Fruit fly (Drosophila melanogaster): Measurements from ENCODE around the gene futsch.

Gene futsch

dm6 chrX:1470562-1470961, 61.7 kb downstream of the futsch start, which contains the start of gene pck (continued):
- TF ChIP-seq ap (GFP tag; IDR thresholded peaks at IDR 0.05) (no peak), CG3995 (GFP tag; optimal IDR thresholded peaks at IDR 0.05) (no peak), CG6654 (GFP tag; optimal IDR thresholded peaks at IDR 0.05) (no peak), CG17612 (GFP tag; IDR thresholded peaks at IDR 0.05) (no peak), CG34422 (GFP tag; IDR thresholded peaks at IDR 0.05) (peak; percentile 70; the same call in 2 of the 3 replicates), Optix (GFP tag; IDR thresholded peaks at IDR 0.05) (peak; percentile 70; the same call in 2 of the 3 replicates), ranshi (GFP tag; IDR thresholded peaks at IDR 0.05) (peak; percentile 58), CG4282 (GFP tag; optimal IDR thresholded peaks at IDR 0.05) (no peak), ab (GFP tag; optimal IDR thresholded peaks at IDR 0.05) (peak; percentile 44), unc-4 (GFP tag; IDR thresholded peaks at IDR 0.05; ENCODE audit: partially characterized antibody) (peak; percentile 60), Nf-YB (GFP tag; optimal IDR thresholded peaks at IDR 0.05) (peak; percentile 19), tap (tag; optimal IDR thresholded peaks at IDR 0.05) (no peak), Side (GFP tag; optimal IDR thresholded peaks at IDR 0.05) (peak; percentile 77), CG6683 (GFP tag; optimal IDR thresholded peaks at IDR 0.05) (no peak), aop (GFP tag; IDR thresholded peaks at IDR 0.05) (no peak), bigmax (GFP tag; optimal IDR thresholded peaks at IDR 0.05) (no peak), CG13123 (GFP tag; optimal IDR thresholded peaks at IDR 0.05) (peak; percentile 52), CG11723 (GFP tag; optimal IDR thresholded peaks at IDR 0.05) (no peak), CG32532 (GFP tag; IDR thresholded peaks at IDR 0.05) (peak; percentile 67), abd-A (tag; optimal IDR thresholded peaks at IDR 0.05) (no peak), CG16863 (GFP tag; optimal IDR thresholded peaks at IDR 0.05) (peak; percentile 69), salm (tag; optimal IDR thresholded peaks at IDR 0.05) (peak; percentile 5), CG2199 (GFP tag; IDR thresholded peaks at IDR 0.05) (peak; percentile 47; the same call in 1 of the 3 replicates), CG17912 (GFP tag; optimal IDR thresholded peaks at IDR 0.05) (peak; percentile 1), CG8281 (tag; optimal IDR thresholded peaks at IDR 0.05) (no peak), CG7839 (tag; optimal IDR thresholded peaks at IDR 0.05) (no peak), Lhr (GFP tag; optimal IDR thresholded peaks at IDR 0.05) (peak; percentile 42), CG6689 (GFP tag; IDR thresholded peaks at IDR 0.05) (peak; percentile 53; the same call in 1 of the 2 replicates), tgo (GFP tag; IDR thresholded peaks at IDR 0.05) (peak; percentile 67), gro (GFP tag; optimal IDR thresholded peaks at IDR 0.05) (peak; percentile 47), her (GFP tag; optimal IDR thresholded peaks at IDR 0.05) (no peak), pzg (GFP tag; optimal IDR thresholded peaks at IDR 0.05) (peak; percentile 58), Myb (GFP tag; optimal IDR thresholded peaks at IDR 0.05) (peak; percentile 34), CG8359 (GFP tag; optimal IDR thresholded peaks at IDR 0.05; ENCODE audit: borderline replicate concordance) (no peak), CG4328 (GFP tag; optimal IDR thresholded peaks at IDR 0.05) (no peak), CG6765 (GFP tag; optimal IDR thresholded peaks at IDR 0.05) (no peak), grau (tag; optimal IDR thresholded peaks at IDR 0.05) (peak; percentile 54), fru (optimal IDR thresholded peaks at IDR 0.05) (no peak), pfk (GFP tag; optimal IDR thresholded peaks at IDR 0.05) (no peak), CG1792 (GFP tag; optimal IDR thresholded peaks at IDR 0.05) (peak; percentile 36), MESR4 (GFP tag; optimal IDR thresholded peaks at IDR 0.05) (peak; percentile 75), chinmo (GFP tag; IDR thresholded peaks at IDR 0.05; ENCODE audit: partially characterized antibody) (0 out of 4 replicates have a peak, but pooled peaks have one; percentile 48), CG17802 (tag; optimal IDR thresholded peaks at IDR 0.05) (peak; percentile 41), CG10959 (GFP tag; IDR thresholded peaks at IDR 0.05) (peak; percentile 62), Xrp1 (GFP tag; IDR thresholded peaks at IDR 0.05) (peak; percentile 82), Nf-YC (tag; optimal IDR thresholded peaks at IDR 0.05) (peak; percentile 31), CG3407 (GFP tag; optimal IDR thresholded peaks at IDR 0.05) (peak; percentile 34), dmrt11E (tag; optimal IDR thresholded peaks at IDR 0.05) (peak; percentile 65), mld (GFP tag; IDR thresholded peaks at IDR 0.05; ENCODE audit: partially characterized antibody) (no peak), pita (GFP tag; optimal IDR thresholded peaks at IDR 0.05) (no peak), tll (GFP tag; optimal IDR thresholded peaks at IDR 0.05) (no peak)

Measured in whole organism, embryonic.